Fruit fly (Drosophila melanogaster) whole organism, embryonic: ENCODE results near the gene Yp1.

Experiments
- Blimp-1 ChIP-seq: fragments of 200-800 bp; sonication (Bioruptor generic); optimal IDR thresholded peaks from 3 replicates; lab custom pipeline; 2018; ENCODE audit warnings: missing biosample characterization, missing genetic modification characterization, mild to moderate bottlenecking, moderate library complexity, missing genetic modification reagents
- CG1024 ChIP-seq: fragments of 200-800 bp; sonication (Bioruptor generic); IDR thresholded peaks from 2 replicates; pipeline ENCODE4 v1.3.6; 2022; ENCODE audit warnings: missing biosample characterization, missing genetic modification characterization
- CG10565 ChIP-seq: fragments of 200-800 bp; sonication (Bioruptor generic); optimal IDR thresholded peaks from 3 replicates; lab custom pipeline; 2016; ENCODE audit warnings: missing biosample characterization, mild to moderate bottlenecking, missing genetic modification characterization
- CG11723 ChIP-seq: fragments of 200-800 bp; sonication (Bioruptor generic); optimal IDR thresholded peaks from 2 replicates; lab custom pipeline; 2017; ENCODE audit warnings: missing biosample characterization, mild to moderate bottlenecking, missing genetic modification characterization
- CG12299 ChIP-seq: fragments of 200-800 bp; sonication (Bioruptor generic); optimal IDR thresholded peaks from 2 replicates; lab custom pipeline; 2018; ENCODE audit warnings: missing biosample characterization, mild to moderate bottlenecking, missing genetic modification characterization
- CG12942 ChIP-seq: fragments of 200-800 bp; sonication (Bioruptor generic); optimal IDR thresholded peaks from 3 replicates; lab custom pipeline; 2016; ENCODE audit warnings: missing biosample characterization, missing genetic modification characterization
- CG2129 ChIP-seq: fragments of 200-800 bp; sonication (Bioruptor generic); IDR thresholded peaks from 2 replicates; pipeline ENCODE4 v1.3.6; 2022; ENCODE audit warnings: missing biosample characterization, missing genetic modification characterization; ENCODE audit not compliant: partially characterized antibody
- CG4854 ChIP-seq: fragments of 200-800 bp; sonication (Bioruptor generic); optimal IDR thresholded peaks from 2 replicates; lab custom pipeline; 2016; ENCODE audit warnings: missing biosample characterization, missing genetic modification characterization, inconsistent platforms
- CG7839 ChIP-seq: fragments of 200-800 bp; sonication (Bioruptor generic); optimal IDR thresholded peaks from 3 replicates; lab custom pipeline; 2018; ENCODE audit warnings: missing biosample characterization, mild to moderate bottlenecking, missing genetic modification characterization, moderate library complexity
- CG8388 ChIP-seq: fragments of 200-800 bp; sonication (Bioruptor generic); optimal IDR thresholded peaks from 2 replicates; lab custom pipeline; 2019; ENCODE audit warnings: missing biosample characterization, mild to moderate bottlenecking, missing genetic modification characterization, moderate library complexity
- CG9876 ChIP-seq: fragments of 200-800 bp; sonication (Bioruptor generic); optimal IDR thresholded peaks from 2 replicates; lab custom pipeline; 2016; ENCODE audit warnings: missing biosample characterization, missing genetic modification characterization
- CrebB ChIP-seq: fragments of 200-800 bp; sonication (Bioruptor generic); optimal IDR thresholded peaks from 3 replicates; lab custom pipeline; 2018; ENCODE audit warnings: missing biosample characterization, mild to moderate bottlenecking, missing genetic modification characterization
- Dek ChIP-seq: fragments of 200-800 bp; sonication (Bioruptor generic); optimal IDR thresholded peaks from 3 replicates; lab custom pipeline; 2019; ENCODE audit warnings: missing biosample characterization, mild to moderate bottlenecking, missing genetic modification characterization, moderate library complexity
- Eip74EF ChIP-seq, 2 experiments: fragments of 200-800 bp in 1 of 2; fragments of >200 bp in 1 of 2; sonication (Bioruptor generic) in 1 of 2; optimal IDR thresholded peaks; 2 replicates each; lab custom pipeline; 2017 to 2019; ENCODE audit warnings: missing biosample characterization in 2 of 2, missing genetic modification characterization in 2 of 2, mild to moderate bottlenecking in 1 of 2, moderate library complexity in 1 of 2
- Ets65A ChIP-seq: fragments of 200-800 bp; sonication (Bioruptor generic); peaks from one replicate; lab custom pipeline; 2016; ENCODE audit warnings: missing biosample characterization, missing genetic modification characterization
- Fer2 ChIP-seq: fragments of 200-800 bp; sonication (Bioruptor generic); optimal IDR thresholded peaks from 2 replicates; lab custom pipeline; 2018; ENCODE audit warnings: missing biosample characterization, mild to moderate bottlenecking, missing genetic modification characterization, moderate library complexity
- H15 ChIP-seq: fragments of 200-800 bp; sonication (Bioruptor generic); IDR thresholded peaks from 3 replicates; pipeline ENCODE4 v1.3.6; 2022; ENCODE audit warnings: missing biosample characterization, missing genetic modification characterization
- MESR4 ChIP-seq: fragments of 200-800 bp; sonication (Bioruptor generic); optimal IDR thresholded peaks from 2 replicates; lab custom pipeline; 2018; ENCODE audit warnings: missing biosample characterization, mild to moderate bottlenecking, missing genetic modification characterization, moderate library complexity
- Meics ChIP-seq: fragments of 200-800 bp; sonication (Bioruptor generic); optimal IDR thresholded peaks from 2 replicates; lab custom pipeline; 2017; ENCODE audit warnings: missing biosample characterization, mild to moderate bottlenecking, missing genetic modification characterization
- Nf-YC ChIP-seq: fragments of 200-800 bp; optimal IDR thresholded peaks from 3 replicates; lab custom pipeline; 2019; ENCODE audit warnings: missing biosample characterization, mild to moderate bottlenecking, missing genetic modification characterization, moderate library complexity
- PHDP ChIP-seq: fragments of 200-800 bp; sonication (Bioruptor generic); optimal IDR thresholded peaks from 3 replicates; lab custom pipeline; 2018; ENCODE audit warnings: missing biosample characterization, mild to moderate bottlenecking, missing genetic modification characterization, moderate library complexity
- Pdp1 ChIP-seq, 2 experiments: fragments of 200-800 bp; sonication (Bioruptor generic); optimal IDR thresholded peaks; 3 replicates each; lab custom pipeline; 2016; ENCODE audit warnings: missing biosample characterization in 2 of 2, missing genetic modification characterization in 2 of 2, mild to moderate bottlenecking in 1 of 2, moderate library complexity in 1 of 2
- Sry-β ChIP-seq: fragments of 200-800 bp; sonication (Bioruptor generic); optimal IDR thresholded peaks from 2 replicates; lab custom pipeline; 2018; ENCODE audit warnings: missing biosample characterization, mild to moderate bottlenecking, missing genetic modification characterization, moderate library complexity
- abd-A ChIP-seq: fragments of 200-800 bp; sonication (Bioruptor generic); optimal IDR thresholded peaks from 3 replicates; lab custom pipeline; 2019; ENCODE audit warnings: missing biosample characterization, mild to moderate bottlenecking, missing genetic modification characterization, moderate library complexity
- bbx ChIP-seq: fragments of 200-800 bp; sonication (Bioruptor generic); IDR thresholded peaks from 2 replicates; pipeline ENCODE4 v1.3.6; 2022; ENCODE audit warnings: missing biosample characterization, missing genetic modification characterization; ENCODE audit not compliant: partially characterized antibody
- bsh ChIP-seq, 2 experiments: fragments of 200-800 bp; sonication (Bioruptor generic); optimal IDR thresholded peaks; 2 replicates each; lab custom pipeline; 2017 to 2018; ENCODE audit warnings: mild to moderate bottlenecking in 2 of 2, missing biosample characterization in 2 of 2, missing genetic modification characterization in 2 of 2, moderate library complexity in 1 of 2
- chinmo ChIP-seq: fragments of 200-800 bp; sonication (Bioruptor generic); IDR thresholded peaks from 4 replicates; pipeline ENCODE4 v1.3.6; 2022; ENCODE audit warnings: missing biosample characterization, missing genetic modification characterization; ENCODE audit not compliant: partially characterized antibody
- chm ChIP-seq: fragments of 200-800 bp; sonication (Bioruptor generic); IDR thresholded peaks from 2 replicates; pipeline ENCODE4 v1.3.6; 2022; ENCODE audit warnings: missing biosample characterization, missing genetic modification characterization
- disco-r ChIP-seq: fragments of 200-800 bp; sonication (Bioruptor generic); optimal IDR thresholded peaks from 2 replicates; lab custom pipeline; 2016; ENCODE audit warnings: missing biosample characterization, missing genetic modification characterization
- dpn ChIP-seq, 2 experiments: fragments of 200-800 bp; sonication (Bioruptor generic); optimal IDR thresholded peaks; 3 replicates each; lab custom pipeline; 2016; ENCODE audit warnings: missing biosample characterization in 2 of 2, missing genetic modification characterization in 2 of 2
- fd102C ChIP-seq: fragments of 200-800 bp; sonication (Bioruptor generic); optimal IDR thresholded peaks from 2 replicates; lab custom pipeline; 2018; ENCODE audit warnings: missing biosample characterization, mild to moderate bottlenecking, missing genetic modification characterization, moderate library complexity
- fd3F ChIP-seq: fragments of 200-800 bp; sonication (Bioruptor generic); optimal IDR thresholded peaks from 2 replicates; lab custom pipeline; 2018; ENCODE audit warnings: missing biosample characterization, mild to moderate bottlenecking, missing genetic modification characterization, moderate library complexity
- fru ChIP-seq: fragments of >200 bp; optimal IDR thresholded peaks from 2 replicates; lab custom pipeline; 2017
- ftz-f1 ChIP-seq: fragments of 200-800 bp; sonication (Bioruptor generic); optimal IDR thresholded peaks from 2 replicates; lab custom pipeline; 2016; ENCODE audit warnings: missing biosample characterization, missing genetic modification characterization
- gro ChIP-seq: fragments of 200-800 bp; sonication (Bioruptor generic); optimal IDR thresholded peaks from 2 replicates; lab custom pipeline; 2016; ENCODE audit warnings: missing biosample characterization, missing genetic modification characterization
- kah ChIP-seq: fragments of 200-800 bp; sonication (Bioruptor generic); optimal IDR thresholded peaks from 2 replicates; lab custom pipeline; 2018; ENCODE audit warnings: missing biosample characterization, mild to moderate bottlenecking, missing genetic modification characterization
- klu ChIP-seq: fragments of 200-800 bp; sonication (Bioruptor generic); IDR thresholded peaks from 2 replicates; pipeline ENCODE4 v1.3.6; 2022; ENCODE audit warnings: missing biosample characterization, missing genetic modification characterization
- lbe ChIP-seq: fragments of 200-800 bp; sonication (Bioruptor generic); optimal IDR thresholded peaks from 2 replicates; lab custom pipeline; 2016; ENCODE audit warnings: missing biosample characterization, mild to moderate bottlenecking, missing genetic modification characterization
- nom ChIP-seq: fragments of 200-800 bp; sonication (Bioruptor generic); optimal IDR thresholded peaks from 2 replicates; lab custom pipeline; 2017; ENCODE audit warnings: missing biosample characterization, missing genetic modification characterization, mild to moderate bottlenecking, moderate library complexity, missing genetic modification reagents
- oc ChIP-seq: fragments of 200-800 bp; sonication (Bioruptor generic); optimal IDR thresholded peaks from 2 replicates; lab custom pipeline; 2018; ENCODE audit warnings: missing biosample characterization, mild to moderate bottlenecking, missing genetic modification characterization, moderate library complexity
- pros ChIP-seq: fragments of 200-800 bp; sonication (Bioruptor generic); optimal IDR thresholded peaks from 3 replicates; lab custom pipeline; 2019; ENCODE audit warnings: missing biosample characterization, mild to moderate bottlenecking, missing genetic modification characterization, moderate library complexity
- sd ChIP-seq: fragments of 200-800 bp; sonication (Bioruptor generic); optimal IDR thresholded peaks from 3 replicates; lab custom pipeline; 2018; ENCODE audit warnings: missing biosample characterization, mild to moderate bottlenecking, missing genetic modification characterization, moderate library complexity
- sens ChIP-seq: fragments of 200-800 bp; sonication (Bioruptor generic); peaks from one replicate; lab custom pipeline; 2016; ENCODE audit warnings: missing biosample characterization, missing genetic modification characterization
- sob ChIP-seq: fragments of 200-800 bp; sonication (Bioruptor generic); IDR thresholded peaks from 2 replicates; pipeline ENCODE4 v1.3.6; 2022; ENCODE audit warnings: missing biosample characterization, missing genetic modification characterization
- sqz ChIP-seq: fragments of 200-800 bp; sonication (Bioruptor generic); optimal IDR thresholded peaks from 3 replicates; lab custom pipeline; 2018; ENCODE audit warnings: missing biosample characterization, mild to moderate bottlenecking, missing genetic modification characterization
- trem ChIP-seq: fragments of 200-800 bp; optimal IDR thresholded peaks from 3 replicates; lab custom pipeline; 2019; ENCODE audit warnings: missing biosample characterization, mild to moderate bottlenecking, missing genetic modification characterization, moderate library complexity
- usp ChIP-seq: fragments of >200 bp; optimal IDR thresholded peaks from 2 replicates; lab custom pipeline; 2017; ENCODE audit warnings: missing biosample characterization, missing genetic modification characterization
- vvl ChIP-seq: fragments of 200-800 bp; sonication (Bioruptor generic); IDR thresholded peaks from 2 replicates; pipeline ENCODE4 v1.3.6; 2022; ENCODE audit warnings: missing biosample characterization, missing genetic modification characterization

Gene Yp1

DNA sequence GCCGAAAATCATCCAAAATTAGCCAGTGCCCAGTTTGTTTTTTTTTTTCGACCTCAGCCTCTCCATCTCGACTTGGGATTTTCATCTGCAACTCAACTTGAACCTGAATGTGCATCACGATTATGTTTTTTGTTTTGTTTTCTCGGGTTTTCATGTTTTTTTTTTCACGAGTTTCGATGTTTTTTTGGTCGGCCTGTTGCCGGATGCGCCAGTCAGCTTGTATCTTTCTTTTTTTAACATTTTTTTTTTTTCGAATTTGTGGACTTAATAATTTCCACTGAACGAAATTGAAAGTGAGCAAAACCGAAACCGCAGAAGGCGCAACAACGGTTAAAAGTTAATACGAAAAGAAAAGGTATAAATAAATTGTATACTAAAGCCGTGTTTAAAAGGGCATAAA lies 31.8 kb upstream of the Yp1 start:
- no peak for TF ChIP-seq H15 (GFP tag; lab: Robert Waterston, UW)
- TF ChIP-seq Ets65A (GFP tag; lab: Kevin White, UChicago) = peak; percentile 52
- no peak for TF ChIP-seq fru (lab: Kevin White, UChicago)
- peak; percentile 34 for TF ChIP-seq sens
- no peak for TF ChIP-seq Meics
- peak; percentile 56 for TF ChIP-seq sqz (GFP tag; lab: Kevin White, UChicago)
- TF ChIP-seq pros (GFP tag; lab: Kevin White, UChicago) = peak; percentile 22
- no peak for TF ChIP-seq fd3F (GFP tag; lab: Kevin White, UChicago)
- TF ChIP-seq nom (GFP tag; lab: Kevin White, UChicago) = peak; percentile 79

DNA sequence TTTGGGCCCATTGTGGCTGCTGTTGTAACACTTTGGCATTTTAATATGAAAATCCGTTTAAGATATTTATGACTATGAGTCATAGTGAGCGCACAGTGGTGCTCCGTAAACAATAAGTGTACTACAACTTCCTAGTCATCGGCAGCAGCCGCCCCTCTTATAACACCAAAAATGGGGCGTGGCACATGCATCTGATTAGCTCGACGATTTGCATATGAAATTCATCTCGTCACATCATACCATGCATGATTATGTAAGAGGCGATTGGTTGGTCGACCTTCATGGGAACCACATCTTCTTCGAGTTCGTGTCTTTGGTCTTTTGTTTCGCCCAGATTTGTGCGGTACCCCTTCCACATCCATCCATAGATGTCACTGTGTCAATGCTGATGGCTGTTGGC lies 23.9 kb upstream of the Yp1 start:
- TF ChIP-seq CG2129 (no peak), CG1024 (GFP tag; lab: Robert Waterston, UW) (no peak), CG7839 (tag; lab: Kevin White, UChicago) (no peak), lbe (GFP tag; lab: Kevin White, UChicago) (no peak), PHDP (tag; lab: Kevin White, UChicago) (no peak), CG10565 (no peak), ftz-f1 (GFP tag; lab: Kevin White, UChicago) (no peak), CG9876 (GFP tag; lab: Kevin White, UChicago) (no peak), bbx (GFP tag; lab: Robert Waterston, UW) (no peak), bsh (GFP tag; optimal IDR thresholded peaks at IDR 0.05; lab: Kevin White, UChicago) (no peak), dpn (GFP tag; optimal IDR thresholded peaks at IDR 0.05; lab: Kevin White, UChicago) (no peak), oc (tag; lab: Kevin White, UChicago) (peak; percentile 48), sob (GFP tag; lab: Robert Waterston, UW) (no peak), CG4854 (GFP tag; lab: Kevin White, UChicago) (no peak), sd (tag; lab: Kevin White, UChicago) (peak; percentile 77), Dek (tag; lab: Kevin White, UChicago) (no peak), CrebB (tag; lab: Kevin White, UChicago) (no peak), CG11723 (GFP tag; lab: Kevin White, UChicago) (no peak), Sry-β (GFP tag; lab: Kevin White, UChicago) (no peak), klu (GFP tag; lab: Robert Waterston, UW) (no peak), trem (tag; lab: Kevin White, UChicago) (no peak), Nf-YC (tag; lab: Kevin White, UChicago) (no peak), vvl (GFP tag; lab: Robert Waterston, UW) (peak; percentile 64), CG8388 (no peak), MESR4 (GFP tag; lab: Kevin White, UChicago) (no peak), CG12942 (GFP tag; lab: Kevin White, UChicago) (no peak), chinmo (GFP tag; lab: Robert Waterston, UW) (peak; percentile 90; the same call in 3 of the 4 replicates), Blimp-1 (GFP tag; lab: Kevin White, UChicago) (no peak), gro (no peak), pros (GFP tag; lab: Kevin White, UChicago) (peak; percentile 65), chm (GFP tag; lab: Robert Waterston, UW) (no peak), Eip74EF (GFP tag; optimal IDR thresholded peaks at IDR 0.05; lab: Kevin White, UChicago) (peak in 1 of 2 experiments; percentile 80), abd-A (peak; percentile 62), fd102C (GFP tag; lab: Kevin White, UChicago) (no peak), Fer2 (tag; lab: Kevin White, UChicago) (no peak), disco-r (GFP tag; lab: Kevin White, UChicago) (no peak), CG12299 (no peak), kah (no peak), Pdp1 (GFP tag; optimal IDR thresholded peaks at IDR 0.05; lab: Kevin White, UChicago) (peak in 1 of 2 experiments; percentile 79), usp (GFP tag; lab: Kevin White, UChicago) (no peak)
